Worm (Caenorhabditis elegans): ENCODE results near the gene F53H1.4.

F53H1.4 gene

DNA sequence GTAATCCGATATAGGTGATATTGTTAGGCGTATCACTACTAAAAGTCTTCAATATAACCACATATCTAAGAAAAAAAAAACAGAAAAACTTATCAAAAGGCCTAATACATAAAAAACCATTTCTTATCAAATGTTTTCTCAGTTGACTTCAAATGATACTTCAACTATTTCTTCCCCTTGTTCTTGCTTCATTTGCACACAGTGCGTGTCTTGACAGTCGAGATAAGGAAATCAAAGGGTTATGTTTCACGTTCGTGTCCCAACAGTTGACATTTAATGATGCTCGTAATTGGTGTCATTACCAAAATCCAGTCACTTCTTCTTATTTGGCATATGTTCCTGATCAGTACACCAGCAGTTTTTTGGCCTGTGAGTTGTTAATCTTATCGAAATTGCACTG, 43.2 kb upstream of the F53H1.4 start, which contains the start of gene clec-170:
Gene clec-170, plus strand, starts transcription at position 143 of the 400 bp plus-strand sequence.
- no peak for TF ChIP-seq ztf-11 (tag; optimal IDR thresholded peaks at IDR 0.05)
- no peak for TF ChIP-seq nhr-2 (tag; optimal IDR thresholded peaks at IDR 0.05)
- TF ChIP-seq elt-3 (tag; optimal IDR thresholded peaks at IDR 0.05) = no peak
- no peak for TF ChIP-seq elt-1 (tag; optimal IDR thresholded peaks at IDR 0.05; ENCODE audit: borderline replicate concordance, insufficient read depth)
- TF ChIP-seq lin-13 (tag; optimal IDR thresholded peaks at IDR 0.05) = no peak
- TF ChIP-seq snpc-4 (tag; optimal IDR thresholded peaks at IDR 0.05) = no peak
- TF ChIP-seq zip-8 (tag; optimal IDR thresholded peaks at IDR 0.05) = no peak
- TF ChIP-seq mls-2 (tag; optimal IDR thresholded peaks at IDR 0.05) = no peak
- no peak for TF ChIP-seq ceh-43 (GFP tag; optimal IDR thresholded peaks at IDR 0.05)
- TF ChIP-seq ham-2 (GFP tag; optimal IDR thresholded peaks at IDR 0.05) = no peak
- no peak for TF ChIP-seq ces-1 (GFP tag; optimal IDR thresholded peaks at IDR 0.05)
- no peak for TF ChIP-seq M03D4.4 (tag; optimal IDR thresholded peaks at IDR 0.05)
- TF ChIP-seq bed-3 (GFP tag; optimal IDR thresholded peaks at IDR 0.05) = no peak
- no peak for TF ChIP-seq lsy-2 (tag; optimal IDR thresholded peaks at IDR 0.05)
- TF ChIP-seq lin-32 (GFP tag; optimal IDR thresholded peaks at IDR 0.05) = no peak
- no peak for TF ChIP-seq hlh-1 (tag; optimal IDR thresholded peaks at IDR 0.05)
- TF ChIP-seq sptf-1 (tag; optimal IDR thresholded peaks at IDR 0.05) = no peak
- TF ChIP-seq nhr-76 (tag; optimal IDR thresholded peaks at IDR 0.05) = no peak
- TF ChIP-seq mab-5 (tag; optimal IDR thresholded peaks at IDR 0.05) = no peak
- TF ChIP-seq unc-120 (tag; optimal IDR thresholded peaks at IDR 0.05; ENCODE audit: poor library complexity, severe bottlenecking) = no peak

DNA sequence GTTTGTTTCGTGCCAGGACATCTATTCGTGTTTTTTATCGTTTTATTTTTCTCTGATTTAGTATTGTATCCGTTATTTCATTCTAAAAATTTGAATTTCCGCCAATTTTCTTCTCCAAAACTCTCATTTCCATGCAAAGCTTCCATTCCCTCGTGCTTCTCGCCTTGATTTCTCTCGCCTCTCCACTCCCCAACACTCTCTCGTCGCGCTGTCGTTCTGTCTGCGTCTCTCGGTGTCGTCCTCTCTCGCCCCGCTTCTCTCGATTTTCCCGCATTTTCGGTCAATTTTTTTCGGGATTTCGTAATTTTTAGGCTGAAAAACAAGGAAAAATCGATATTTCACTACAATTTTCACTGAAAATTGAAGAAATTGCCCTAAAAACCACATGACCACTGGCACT, 35.4 kb upstream of the F53H1.4 start, which contains the start of gene C09E9.1:
Gene C09E9.1, plus strand, starts transcription at position 286 of the 400 bp plus-strand sequence.
- TF ChIP-seq unc-120 (tag; optimal IDR thresholded peaks at IDR 0.05; ENCODE audit: poor library complexity, severe bottlenecking) (peak; percentile 51), tbx-8 (GFP tag; optimal IDR thresholded peaks at IDR 0.05) (no peak), ham-2 (GFP tag; optimal IDR thresholded peaks at IDR 0.05) (peak; percentile 0), lin-13 (tag; optimal IDR thresholded peaks at IDR 0.05) (peak; percentile 26), ces-1 (GFP tag; optimal IDR thresholded peaks at IDR 0.05) (peak; percentile 29), elt-1 (tag; optimal IDR thresholded peaks at IDR 0.05; ENCODE audit: borderline replicate concordance, insufficient read depth) (no peak)

DNA sequence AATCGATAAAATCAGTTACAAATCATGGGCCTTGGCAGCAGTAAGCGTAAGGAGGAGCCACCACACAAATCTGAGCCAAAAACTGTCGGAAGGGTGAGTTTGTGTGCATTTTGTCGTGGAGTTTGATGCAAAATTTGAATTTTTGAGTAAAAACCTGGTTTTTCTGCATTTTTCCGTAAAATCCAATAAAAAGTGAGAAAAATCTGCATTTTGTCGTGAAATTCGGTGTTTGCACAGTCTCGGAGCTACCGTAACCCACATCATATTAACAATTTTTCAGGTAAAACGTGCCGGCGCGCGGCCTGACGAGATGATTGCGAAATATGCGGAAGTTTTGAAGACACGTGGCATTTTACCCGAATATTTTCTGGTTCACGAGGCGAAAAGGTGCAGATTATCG, 34.1 kb upstream of the F53H1.4 start:
- TF ChIP-seq unc-39 (tag; optimal IDR thresholded peaks at IDR 0.05) (no peak), nhr-28 (tag; optimal IDR thresholded peaks at IDR 0.05) (no peak), sptf-1 (tag; optimal IDR thresholded peaks at IDR 0.05) (no peak), elt-1 (tag; optimal IDR thresholded peaks at IDR 0.05; ENCODE audit: borderline replicate concordance, insufficient read depth) (no peak), ham-2 (GFP tag; optimal IDR thresholded peaks at IDR 0.05) (no peak), cnd-1 (tag; optimal IDR thresholded peaks at IDR 0.05) (no peak), lin-32 (GFP tag; optimal IDR thresholded peaks at IDR 0.05) (no peak), ceh-39 (tag; optimal IDR thresholded peaks at IDR 0.05) (no peak), sem-2 (GFP tag; optimal IDR thresholded peaks at IDR 0.05) (no peak), tbx-8 (GFP tag; optimal IDR thresholded peaks at IDR 0.05) (no peak), drap-1 (GFP tag; optimal IDR thresholded peaks at IDR 0.05) (no peak), pha-4 (tag; optimal IDR thresholded peaks at IDR 0.05) (no peak), ztf-11 (tag; optimal IDR thresholded peaks at IDR 0.05) (no peak), bed-3 (GFP tag; optimal IDR thresholded peaks at IDR 0.05) (no peak), ceh-43 (GFP tag; optimal IDR thresholded peaks at IDR 0.05) (no peak), nhr-76 (tag; optimal IDR thresholded peaks at IDR 0.05) (no peak), zip-8 (tag; optimal IDR thresholded peaks at IDR 0.05) (no peak), M03D4.4 (tag; optimal IDR thresholded peaks at IDR 0.05) (no peak)

DNA sequence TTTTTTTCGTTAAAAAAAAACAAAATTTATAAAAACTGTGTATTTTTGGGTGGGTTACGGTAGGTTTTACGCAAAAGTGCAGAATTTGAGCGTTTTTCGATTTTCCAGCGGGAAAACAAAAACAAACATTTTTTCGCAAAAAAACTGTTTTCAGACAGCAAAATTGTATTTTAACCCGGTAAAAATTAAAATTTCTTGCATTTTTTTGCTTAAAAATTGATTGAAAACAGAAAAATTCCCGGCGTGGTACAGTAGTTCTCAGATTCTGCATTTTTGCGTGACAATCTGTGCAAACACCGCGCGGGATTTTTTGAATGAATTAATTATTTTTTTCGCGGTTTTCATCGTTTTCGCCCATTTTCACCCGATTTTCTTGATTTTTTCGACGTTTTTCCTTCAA, 32.9 kb upstream of the F53H1.4 start:
- TF ChIP-seq unc-120 (tag; optimal IDR thresholded peaks at IDR 0.05; ENCODE audit: poor library complexity, severe bottlenecking) (no peak), ceh-83 (GFP tag; optimal IDR thresholded peaks at IDR 0.05) (no peak), lsy-2 (tag; optimal IDR thresholded peaks at IDR 0.05) (peak; percentile 43), unc-62 (GFP tag; optimal IDR thresholded peaks at IDR 0.05) (no peak), snpc-4 (tag; optimal IDR thresholded peaks at IDR 0.05) (no peak)

DNA sequence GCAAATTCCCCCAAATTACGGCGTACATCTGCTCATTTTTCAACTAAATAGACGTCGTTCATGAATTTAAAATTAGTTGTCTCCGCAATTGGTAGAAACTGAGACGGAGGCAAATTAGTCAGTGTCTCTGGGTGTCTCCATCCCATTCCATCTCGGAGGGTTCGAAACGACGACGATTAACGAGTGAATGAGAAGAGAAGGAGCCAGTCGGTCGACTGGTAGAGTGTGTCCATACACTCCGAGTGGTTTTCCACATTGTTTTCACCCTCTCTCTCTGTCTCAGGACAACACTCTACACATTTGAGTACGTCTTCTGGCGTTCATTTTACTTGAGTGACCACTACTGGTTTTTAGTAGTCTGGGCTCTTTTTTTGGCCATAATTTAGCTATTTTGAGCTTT, 31.0 kb upstream of the F53H1.4 start:
- TF ChIP-seq cnd-1 (tag; optimal IDR thresholded peaks at IDR 0.05) (peak; percentile 21), nhr-237 (tag; optimal IDR thresholded peaks at IDR 0.05) (no peak), ces-1 (GFP tag; optimal IDR thresholded peaks at IDR 0.05) (peak; percentile 45)

Measured in whole organism, mixed stage, embryonic.